Fruit fly (Drosophila melanogaster): ENCODE results near the gene CG5412.

CG5412 gene

DNA sequence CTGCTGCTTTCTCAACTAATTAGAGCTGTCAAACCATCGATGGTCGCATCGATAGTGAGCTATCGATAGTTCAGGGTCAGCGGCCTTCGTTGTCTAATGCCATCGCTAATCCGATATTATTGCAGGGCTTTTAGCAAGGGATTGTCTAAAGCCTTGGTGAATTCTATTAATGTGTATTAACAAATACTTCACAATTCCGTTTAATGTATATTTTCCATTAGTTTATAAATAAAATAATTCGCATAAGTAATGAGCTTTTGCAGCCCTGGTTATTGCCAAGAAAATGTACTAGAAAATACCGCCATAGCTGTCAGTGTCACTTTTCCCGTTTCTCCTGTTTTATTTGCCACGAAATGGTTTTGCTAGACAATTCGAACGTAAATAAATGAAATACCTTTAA, 3.0 kb downstream of the CG5412 start, which contains the start of the genes EloB and Srp14 (continued):
- TF ChIP-seq CG7357 (GFP tag; IDR thresholded peaks at IDR 0.05) (peak; percentile 71; the same call in 1 of the 3 replicates), zen2 (GFP tag; IDR thresholded peaks at IDR 0.05; ENCODE audit: partially characterized antibody) (peak; percentile 96), CG16779 (GFP tag; IDR thresholded peaks at IDR 0.05) (0 out of 2 replicates have a peak, but pooled peaks have one; percentile 6), dm (GFP tag; optimal IDR thresholded peaks at IDR 0.05) (peak; percentile 62), CG12219 (GFP tag; optimal IDR thresholded peaks at IDR 0.05) (peak; percentile 61), HHEX (GFP tag; optimal IDR thresholded peaks at IDR 0.05) (peak; percentile 42), Deaf1 (tag; optimal IDR thresholded peaks at IDR 0.05) (no peak), Hmr (GFP tag; optimal IDR thresholded peaks at IDR 0.05) (no peak), NC2β (GFP tag; optimal IDR thresholded peaks at IDR 0.05) (peak; percentile 86), CG17829 (tag; optimal IDR thresholded peaks at IDR 0.05) (peak; percentile 90), Nf-YA (GFP tag; IDR thresholded peaks at IDR 0.05) (no peak), CG13287 (GFP tag; IDR thresholded peaks at IDR 0.05; ENCODE audit: partially characterized antibody) (peak; percentile 98), Fer1 (GFP tag; optimal IDR thresholded peaks at IDR 0.05) (peak; percentile 78), z (GFP tag; IDR thresholded peaks at IDR 0.05) (no peak), CG17912 (GFP tag; optimal IDR thresholded peaks at IDR 0.05) (peak; percentile 64), CG32767 (GFP tag; IDR thresholded peaks at IDR 0.05) (peak; percentile 70; the same call in 1 of the 2 replicates), Dip2 (GFP tag; IDR thresholded peaks at IDR 0.05) (no peak), CG4424 (GFP tag; optimal IDR thresholded peaks at IDR 0.05) (peak; percentile 84), gro (GFP tag; optimal IDR thresholded peaks at IDR 0.05) (peak; percentile 87), jing (GFP tag; optimal IDR thresholded peaks at IDR 0.05) (no peak), gce (GFP tag; IDR thresholded peaks at IDR 0.05) (no peak), Taf1 (GFP tag; IDR thresholded peaks at IDR 0.05) (peak; percentile 44; the same call in 1 of the 2 replicates), chm (GFP tag; IDR thresholded peaks at IDR 0.05) (peak; percentile 82), tna (GFP tag; IDR thresholded peaks at IDR 0.05; ENCODE audit: partially characterized antibody) (peak; percentile 90), YL-1 (GFP tag; optimal IDR thresholded peaks at IDR 0.05) (peak; percentile 95), CG4820 (GFP tag; optimal IDR thresholded peaks at IDR 0.05) (peak; percentile 69), zfh1 (GFP tag; IDR thresholded peaks at IDR 0.05) (peak; percentile 83), aop (GFP tag; IDR thresholded peaks at IDR 0.05) (no peak), disco-r (GFP tag; optimal IDR thresholded peaks at IDR 0.05) (peak; percentile 17), wdn (GFP tag; IDR thresholded peaks at IDR 0.05) (peak; percentile 59; the same call in 1 of the 2 replicates), ssp (GFP tag; IDR thresholded peaks at IDR 0.05) (peak; percentile 54), Ptx1 (GFP tag; IDR thresholded peaks at IDR 0.05) (peak; percentile 80), CG13775 (GFP tag; optimal IDR thresholded peaks at IDR 0.05) (peak; percentile 87), esg (GFP tag; conservative IDR thresholded peaks at IDR 0.05) (peak; percentile 55), br (optimal IDR thresholded peaks at IDR 0.05) (no peak), Nf-YC (tag; optimal IDR thresholded peaks at IDR 0.05) (peak; percentile 80), CG18262 (tag; optimal IDR thresholded peaks at IDR 0.05) (peak; percentile 77), sna (GFP tag; IDR thresholded peaks at IDR 0.05; ENCODE audit: partially characterized antibody) (peak; percentile 98), btn (GFP tag; optimal IDR thresholded peaks at IDR 0.05) (peak; percentile 13), Ravus (GFP tag; IDR thresholded peaks at IDR 0.05) (no peak), row (GFP tag; IDR thresholded peaks at IDR 0.05) (peak; percentile 91), odd (GFP tag; optimal IDR thresholded peaks at IDR 0.05) (no peak), CG12155 (GFP tag; optimal IDR thresholded peaks at IDR 0.05) (peak; percentile 77), CG11093 (GFP tag; IDR thresholded peaks at IDR 0.05) (0 out of 3 replicates have a peak, but pooled peaks have one; percentile 11), CG11247 (GFP tag; IDR thresholded peaks at IDR 0.05) (peak; percentile 72), CG30431 (GFP tag; optimal IDR thresholded peaks at IDR 0.05) (peak; percentile 47), mirr (GFP tag; optimal IDR thresholded peaks at IDR 0.05) (peak; percentile 51), luna (GFP tag; optimal IDR thresholded peaks at IDR 0.05) (no peak), CG1792 (GFP tag; optimal IDR thresholded peaks at IDR 0.05) (peak; percentile 65), CG8281 (tag; optimal IDR thresholded peaks at IDR 0.05) (no peak), CG9817 (tag; optimal IDR thresholded peaks at IDR 0.05) (peak; percentile 86), tup (GFP tag; optimal IDR thresholded peaks at IDR 0.05) (peak; percentile 60)

Data from whole organism, embryonic.